Fruit fly (Drosophila melanogaster) whole organism, embryonic: Measurements from ENCODE around the gene ebd1.
A peak's percentile ranks its signal among the peaks of the same experiment; 100 is the strongest.

Experiments
- B-H2 ChIP-seq: fragments of 200-800 bp; sonication (Bioruptor generic); optimal IDR thresholded peaks from 2 replicates; lab custom pipeline; 2018; ENCODE audit warnings: missing biosample characterization, mild to moderate bottlenecking, missing genetic modification characterization
- CG10321 ChIP-seq: fragments of 200-800 bp; sonication (Bioruptor generic); IDR thresholded peaks from 2 replicates; pipeline ENCODE4 v1.3.6; 2022; ENCODE audit warnings: missing biosample characterization, missing genetic modification characterization
- CG11085 ChIP-seq: fragments of 200-800 bp; sonication (Bioruptor generic); IDR thresholded peaks from 2 replicates; pipeline ENCODE4 v1.3.6; 2022; ENCODE audit warnings: missing biosample characterization, missing genetic modification characterization
- CG12659 ChIP-seq: fragments of 200-800 bp; sonication (Bioruptor generic); optimal IDR thresholded peaks from 3 replicates; lab custom pipeline; 2017; ENCODE audit warnings: mild to moderate bottlenecking, missing biosample characterization, missing genetic modification reagents, missing genetic modification characterization
- CG13424 ChIP-seq: fragments of 200-800 bp; sonication (Bioruptor generic); optimal IDR thresholded peaks from 2 replicates; lab custom pipeline; 2019; ENCODE audit warnings: missing biosample characterization, mild to moderate bottlenecking, missing genetic modification characterization, moderate library complexity
- CG13894 ChIP-seq: fragments of 200-800 bp; sonication (Bioruptor generic); optimal IDR thresholded peaks from 3 replicates; lab custom pipeline; 2018; ENCODE audit warnings: missing biosample characterization, mild to moderate bottlenecking, missing genetic modification characterization, moderate library complexity
- CG14050 ChIP-seq: fragments of 200-800 bp; sonication (Bioruptor generic); IDR thresholded peaks from 3 replicates; pipeline ENCODE4 v1.3.6; 2022; ENCODE audit warnings: missing biosample characterization, missing genetic modification characterization
- CG14441 ChIP-seq: fragments of 200-800 bp; sonication (Bioruptor generic); IDR thresholded peaks from 2 replicates; pipeline ENCODE4 v1.3.6; 2022; ENCODE audit warnings: missing biosample characterization, missing genetic modification characterization
- CG14965 ChIP-seq: fragments of 200-800 bp; sonication (Bioruptor generic); optimal IDR thresholded peaks from 2 replicates; lab custom pipeline; 2016; ENCODE audit warnings: missing biosample characterization, missing genetic modification characterization, borderline replicate concordance
- CG15696 ChIP-seq: fragments of 200-800 bp; sonication (Bioruptor generic); optimal IDR thresholded peaks from 2 replicates; lab custom pipeline; 2019; ENCODE audit warnings: missing biosample characterization, mild to moderate bottlenecking, missing genetic modification characterization, moderate library complexity
- CG17612 ChIP-seq: fragments of 200-800 bp; sonication (Bioruptor generic); IDR thresholded peaks from 2 replicates; pipeline ENCODE4 v1.3.6; 2022; ENCODE audit warnings: missing biosample characterization, missing genetic modification characterization
- CG17802 ChIP-seq: fragments of 200-800 bp; sonication (Bioruptor generic); optimal IDR thresholded peaks from 2 replicates; lab custom pipeline; 2018; ENCODE audit warnings: missing biosample characterization, mild to moderate bottlenecking, missing genetic modification characterization, moderate library complexity
- CG2202 ChIP-seq: fragments of 200-800 bp; sonication (Bioruptor generic); optimal IDR thresholded peaks from 2 replicates; lab custom pipeline; 2018; ENCODE audit warnings: missing biosample characterization, mild to moderate bottlenecking, missing genetic modification characterization
- CG30403 ChIP-seq: fragments of 200-800 bp; sonication (Bioruptor generic); optimal IDR thresholded peaks from 3 replicates; lab custom pipeline; 2016; ENCODE audit warnings: missing biosample characterization, missing genetic modification characterization
- CG31365 ChIP-seq: fragments of 200-800 bp; sonication (Bioruptor generic); optimal IDR thresholded peaks from 2 replicates; lab custom pipeline; 2018; ENCODE audit warnings: missing biosample characterization, mild to moderate bottlenecking, missing genetic modification characterization
- CG34224 ChIP-seq: fragments of 200-800 bp; sonication (Bioruptor generic); IDR thresholded peaks from 3 replicates; pipeline ENCODE4 v1.3.6; 2022; ENCODE audit warnings: missing biosample characterization, missing genetic modification characterization; ENCODE audit not compliant: partially characterized antibody
- CG4730 ChIP-seq: fragments of 200-800 bp; sonication (Bioruptor generic); IDR thresholded peaks from 2 replicates; pipeline ENCODE4 v1.3.6; 2022; ENCODE audit warnings: missing biosample characterization, missing genetic modification characterization
- CG6683 ChIP-seq: fragments of 200-800 bp; sonication (Bioruptor generic); optimal IDR thresholded peaks from 2 replicates; lab custom pipeline; 2017; ENCODE audit warnings: missing biosample characterization, mild to moderate bottlenecking, missing genetic modification characterization, missing genetic modification reagents
- CG7745 ChIP-seq: fragments of 200-800 bp; sonication (Bioruptor generic); optimal IDR thresholded peaks from 2 replicates; lab custom pipeline; 2018; ENCODE audit warnings: missing biosample characterization, mild to moderate bottlenecking, missing genetic modification characterization, moderate library complexity
- CG7963 ChIP-seq: fragments of 200-800 bp; sonication (Bioruptor generic); IDR thresholded peaks from 3 replicates; pipeline ENCODE4 v1.3.6; 2022; ENCODE audit warnings: missing biosample characterization, missing genetic modification characterization; ENCODE audit not compliant: partially characterized antibody
- CG8388 ChIP-seq: fragments of 200-800 bp; sonication (Bioruptor generic); optimal IDR thresholded peaks from 2 replicates; lab custom pipeline; 2019; ENCODE audit warnings: missing biosample characterization, mild to moderate bottlenecking, missing genetic modification characterization, moderate library complexity
- CG9727 ChIP-seq: fragments of 200-800 bp; sonication (Bioruptor generic); optimal IDR thresholded peaks from 3 replicates; lab custom pipeline; 2017; ENCODE audit warnings: missing biosample characterization, mild to moderate bottlenecking, missing genetic modification characterization
- Dip2 ChIP-seq: fragments of 200-800 bp; sonication (Bioruptor generic); IDR thresholded peaks from 2 replicates; pipeline ENCODE4 v1.3.6; 2022; ENCODE audit warnings: missing biosample characterization, missing genetic modification characterization
- Ets97D ChIP-seq: fragments of 200-800 bp; sonication (Bioruptor generic); optimal IDR thresholded peaks from 3 replicates; lab custom pipeline; 2016; ENCODE audit warnings: missing biosample characterization, missing genetic modification characterization
- Fer1 ChIP-seq: fragments of 200-800 bp; sonication (Bioruptor generic); optimal IDR thresholded peaks from 2 replicates; lab custom pipeline; 2017; ENCODE audit warnings: missing biosample characterization, mild to moderate bottlenecking, missing genetic modification characterization
- Hand ChIP-seq: fragments of 200-800 bp; sonication (Bioruptor generic); optimal IDR thresholded peaks from 2 replicates; lab custom pipeline; 2017; ENCODE audit warnings: mild to moderate bottlenecking, missing biosample characterization, missing genetic modification reagents, missing genetic modification characterization
- Lpt ChIP-seq: fragments of >200 bp; optimal IDR thresholded peaks from 2 replicates; lab custom pipeline; 2018; ENCODE audit warnings: missing biosample characterization, missing genetic modification characterization
- Oli ChIP-seq: fragments of 200-800 bp; sonication (Bioruptor generic); optimal IDR thresholded peaks from 2 replicates; lab custom pipeline; 2018; ENCODE audit warnings: missing biosample characterization, mild to moderate bottlenecking, missing genetic modification characterization, moderate library complexity
- al ChIP-seq: fragments of 200-800 bp; sonication (Bioruptor generic); IDR thresholded peaks from 2 replicates; pipeline ENCODE4 v1.3.6; 2022; ENCODE audit warnings: missing biosample characterization, missing genetic modification characterization
- dan ChIP-seq: fragments of 200-800 bp; sonication (Bioruptor generic); IDR thresholded peaks from 2 replicates; pipeline ENCODE4 v1.3.6; 2022; ENCODE audit warnings: missing biosample characterization, missing genetic modification characterization
- dm ChIP-seq: fragments of 200-800 bp; sonication (Bioruptor generic); optimal IDR thresholded peaks from 3 replicates; lab custom pipeline; 2016; ENCODE audit warnings: missing biosample characterization, missing genetic modification characterization
- eve ChIP-seq, 2 experiments: fragments of >200 bp; optimal IDR thresholded peaks; 2 replicates each; lab custom pipeline; 2017; ENCODE audit warnings: missing biosample characterization in 2 of 2, missing genetic modification characterization in 2 of 2
- fd64A ChIP-seq: fragments of 200-800 bp; sonication (Bioruptor generic); optimal IDR thresholded peaks from 3 replicates; lab custom pipeline; 2018; ENCODE audit warnings: missing biosample characterization, mild to moderate bottlenecking, missing genetic modification characterization
- hbn ChIP-seq: fragments of 200-800 bp; sonication (Bioruptor generic); IDR thresholded peaks from 2 replicates; pipeline ENCODE4 v1.3.6; 2022; ENCODE audit warnings: missing biosample characterization, missing genetic modification characterization; ENCODE audit not compliant: partially characterized antibody
- hkb ChIP-seq, 2 experiments: fragments of 200-800 bp in 1 of 2; fragments of >200 bp in 1 of 2; sonication (Bioruptor generic) in 1 of 2; IDR thresholded peaks in 1 of 2; optimal IDR thresholded peaks in 1 of 2; 2 replicates each; pipeline versions ENCODE4 v1.3.6 to Lab custom; 2017 to 2022; ENCODE audit warnings: missing biosample characterization in 1 of 2, missing genetic modification characterization in 1 of 2
- inv ChIP-seq: fragments of 200-800 bp; sonication (Bioruptor generic); IDR thresholded peaks from 2 replicates; pipeline ENCODE4 v1.3.6; 2022; ENCODE audit warnings: missing biosample characterization, missing genetic modification characterization; ENCODE audit not compliant: partially characterized antibody
- kah ChIP-seq: fragments of 200-800 bp; sonication (Bioruptor generic); optimal IDR thresholded peaks from 2 replicates; lab custom pipeline; 2018; ENCODE audit warnings: missing biosample characterization, mild to moderate bottlenecking, missing genetic modification characterization
- nau ChIP-seq: fragments of 200-800 bp; sonication (Bioruptor generic); optimal IDR thresholded peaks from 3 replicates; lab custom pipeline; 2017; ENCODE audit warnings: missing biosample characterization, mild to moderate bottlenecking, missing genetic modification characterization, missing genetic modification reagents
- pb ChIP-seq: fragments of 200-800 bp; sonication (Bioruptor generic); optimal IDR thresholded peaks from 3 replicates; lab custom pipeline; 2016; ENCODE audit warnings: missing biosample characterization, missing genetic modification characterization
- pho ChIP-seq: fragments of 200-800 bp; sonication (Bioruptor generic); optimal IDR thresholded peaks from 2 replicates; lab custom pipeline; 2016; ENCODE audit warnings: missing biosample characterization, missing genetic modification characterization
- pum ChIP-seq: fragments of 200-800 bp; sonication (Bioruptor generic); optimal IDR thresholded peaks from 2 replicates; lab custom pipeline; 2016; ENCODE audit warnings: missing biosample characterization, missing genetic modification characterization
- shn ChIP-seq: fragments of 200-800 bp; sonication (Bioruptor generic); optimal IDR thresholded peaks from 3 replicates; lab custom pipeline; 2016; ENCODE audit warnings: missing biosample characterization, missing genetic modification characterization
- slbo ChIP-seq: fragments of 200-800 bp; sonication (Bioruptor generic); IDR thresholded peaks from 2 replicates; pipeline ENCODE4 v1.3.6; 2022; ENCODE audit warnings: missing biosample characterization, missing genetic modification characterization
- slp2 ChIP-seq: fragments of 200-800 bp; sonication (Bioruptor generic); optimal IDR thresholded peaks from 2 replicates; lab custom pipeline; 2016; ENCODE audit warnings: missing biosample characterization, missing genetic modification characterization
- tgo ChIP-seq: fragments of 200-800 bp; sonication (Bioruptor generic); IDR thresholded peaks from 3 replicates; pipeline ENCODE4 v1.3.6; 2022; ENCODE audit warnings: missing biosample characterization, missing genetic modification characterization
- tna ChIP-seq: fragments of 200-800 bp; sonication (Bioruptor generic); IDR thresholded peaks from 2 replicates; pipeline ENCODE4 v1.3.6; 2022; ENCODE audit warnings: missing biosample characterization, missing genetic modification characterization; ENCODE audit not compliant: partially characterized antibody
- toy ChIP-seq: fragments of 200-800 bp; sonication (Bioruptor generic); IDR thresholded peaks from 2 replicates; pipeline ENCODE4 v1.3.6; 2022; ENCODE audit warnings: missing biosample characterization, missing genetic modification characterization
- tx ChIP-seq: fragments of 200-800 bp; sonication (Bioruptor generic); optimal IDR thresholded peaks from 2 replicates; lab custom pipeline; 2016; ENCODE audit warnings: missing biosample characterization, missing genetic modification characterization
- zen ChIP-seq: fragments of 200-800 bp; sonication (Bioruptor generic); optimal IDR thresholded peaks from 3 replicates; lab custom pipeline; 2018; ENCODE audit warnings: missing biosample characterization, mild to moderate bottlenecking, missing genetic modification characterization, moderate library complexity

The ebd1 gene

DNA sequence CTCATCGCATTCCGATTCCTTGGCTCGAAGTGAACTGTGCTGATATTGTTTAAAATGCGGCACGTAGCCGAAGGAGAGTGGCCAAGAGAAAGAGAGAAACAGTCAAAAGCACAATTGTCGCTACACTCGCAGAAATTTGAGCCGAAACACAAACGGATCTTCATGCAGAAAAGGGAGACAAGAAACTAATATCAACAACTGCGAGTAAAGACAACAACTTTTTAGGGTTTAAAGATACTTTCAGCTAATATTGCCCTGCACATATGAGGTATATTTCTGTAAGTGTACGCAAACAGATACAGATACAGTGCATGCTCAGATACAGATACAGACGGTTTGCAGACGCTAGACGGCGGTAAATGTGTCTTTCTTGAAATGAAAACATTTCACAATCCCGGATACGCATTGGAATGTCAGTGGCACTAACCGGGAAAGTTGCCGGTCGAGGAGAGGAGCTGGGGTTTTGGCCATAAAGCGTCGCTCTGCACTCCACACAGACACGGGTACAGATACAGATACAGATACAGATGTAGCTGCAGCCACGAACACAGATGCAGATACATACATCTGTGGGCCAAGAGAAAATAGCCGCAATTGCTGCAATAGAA lies 41.1 kb downstream of the ebd1 start (continued):
- no peak for TF ChIP-seq CG7963 (GFP tag; lab: Robert Waterston, UW)
- TF ChIP-seq CG13894 (tag; lab: Kevin White, UChicago) = no peak
- TF ChIP-seq shn (GFP tag; lab: Kevin White, UChicago) = peak; percentile 87
- TF ChIP-seq fd64A (GFP tag; lab: Kevin White, UChicago) = peak; percentile 78
- peak; percentile 64 for TF ChIP-seq Ets97D (GFP tag; lab: Kevin White, UChicago)
- peak; percentile 79 for TF ChIP-seq Fer1 (GFP tag; lab: Kevin White, UChicago)
- TF ChIP-seq CG9727 (GFP tag; lab: Kevin White, UChicago) = peak; percentile 79
- no peak for TF ChIP-seq eve (GFP tag; optimal IDR thresholded peaks at IDR 0.05; lab: Kevin White, UChicago)
- TF ChIP-seq CG30403 (GFP tag; lab: Kevin White, UChicago) = peak; percentile 89
- peak; percentile 87 for TF ChIP-seq nau (GFP tag; lab: Kevin White, UChicago)
- TF ChIP-seq CG14965 (GFP tag; lab: Kevin White, UChicago) = peak; percentile 60
- no peak for TF ChIP-seq B-H2
- peak; percentile 85 for TF ChIP-seq tgo
- TF ChIP-seq CG8388 (GFP tag; lab: Kevin White, UChicago) = peak; percentile 85
- peak; percentile 70 for TF ChIP-seq CG4730
- TF ChIP-seq Lpt (GFP tag; lab: Kevin White, UChicago) = no peak
- TF ChIP-seq tx (GFP tag; lab: Kevin White, UChicago) = peak; percentile 83
- TF ChIP-seq slbo = peak; percentile 83
- TF ChIP-seq CG31365 (tag; lab: Kevin White, UChicago) = peak; percentile 67
- TF ChIP-seq CG17802 (tag; lab: Kevin White, UChicago) = peak; percentile 79
- TF ChIP-seq dm (GFP tag; lab: Kevin White, UChicago) = peak; percentile 68
- TF ChIP-seq CG7745 (tag; lab: Kevin White, UChicago) = no peak
- peak; percentile 88 for TF ChIP-seq slp2 (GFP tag; lab: Kevin White, UChicago)
- TF ChIP-seq CG13424 = peak; percentile 84
- TF ChIP-seq CG17612 = peak; percentile 51; the same call in 1 of the 2 replicates
- peak; percentile 68 for TF ChIP-seq zen (tag; lab: Kevin White, UChicago)
- peak; percentile 71 for TF ChIP-seq kah
- TF ChIP-seq CG34224 (GFP tag; lab: Robert Waterston, UW) = no peak
- peak; percentile 86 for TF ChIP-seq CG14441 (GFP tag; lab: Robert Waterston, UW)
- TF ChIP-seq tna (GFP tag; lab: Robert Waterston, UW) = no peak
- peak; percentile 19 for TF ChIP-seq Hand (GFP tag; lab: Kevin White, UChicago)
- TF ChIP-seq dan (GFP tag; lab: Robert Waterston, UW) = no peak; the same call in 1 of the 2 replicates
- TF ChIP-seq al (GFP tag; lab: Robert Waterston, UW) = peak; percentile 62
- no peak for TF ChIP-seq hbn
- TF ChIP-seq inv = no peak
- TF ChIP-seq pb = peak; percentile 66
- peak; percentile 90 for TF ChIP-seq Oli (tag; lab: Kevin White, UChicago)
- TF ChIP-seq CG15696 (tag; lab: Kevin White, UChicago) = peak; percentile 53
- no peak for TF ChIP-seq hkb (optimal IDR thresholded peaks at IDR 0.05; lab: Kevin White, UChicago)
- TF ChIP-seq hkb (GFP tag; IDR thresholded peaks at IDR 0.05; lab: Robert Waterston, UW) = peak; percentile 91
- TF ChIP-seq CG14050 = peak; percentile 83
- no peak; the same call in 1 of the 2 replicates for TF ChIP-seq Dip2 (GFP tag; lab: Robert Waterston, UW)
- peak; percentile 33; the same call in 1 of the 2 replicates for TF ChIP-seq CG11085 (GFP tag; lab: Robert Waterston, UW)
- no peak for TF ChIP-seq toy
- TF ChIP-seq CG12659 (GFP tag; lab: Kevin White, UChicago) = peak; percentile 77
- TF ChIP-seq pho (GFP tag; lab: Kevin White, UChicago) = peak; percentile 52
- TF ChIP-seq CG6683 = peak; percentile 36
- TF ChIP-seq CG2202 (tag; lab: Kevin White, UChicago) = peak; percentile 78
- peak; percentile 49 for TF ChIP-seq CG10321
- peak; percentile 92 for TF ChIP-seq pum
